Worm (Caenorhabditis elegans): ENCODE results near the gene C13B9.2.

C13B9.2 gene

DNA sequence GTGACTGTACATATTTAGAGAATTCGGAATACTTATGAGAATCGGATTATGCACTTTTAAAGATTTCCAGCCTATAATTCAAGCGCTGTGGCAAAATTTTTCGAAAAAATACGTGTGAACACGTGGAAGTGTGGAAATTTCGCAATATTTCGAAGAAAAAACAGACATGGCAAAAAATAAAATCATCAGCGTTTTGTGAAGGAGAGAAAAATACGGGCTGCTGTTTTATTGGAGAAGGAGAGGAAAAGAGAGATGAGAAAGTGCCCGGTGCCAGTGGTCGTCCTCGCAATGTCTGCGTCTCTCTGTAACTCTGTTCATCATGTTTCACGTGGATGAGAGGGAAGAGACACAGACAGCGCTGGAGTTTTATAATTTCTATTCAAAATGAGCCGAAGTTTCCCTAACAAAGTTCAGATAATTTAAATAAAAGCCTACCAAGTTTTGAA is 14.0 kb upstream of the C13B9.2 start (continued):
- peak in 1 of 6 experiments; percentile 56 for TF ChIP-seq elt-3 (tag; optimal IDR thresholded peaks at IDR 0.05)
- peak in 1 of 2 experiments; percentile 38 for TF ChIP-seq egl-27 (tag; optimal IDR thresholded peaks at IDR 0.05)
- peak in 1 of 2 experiments; percentile 39 for TF ChIP-seq ztf-11 (tag; optimal IDR thresholded peaks at IDR 0.05)
- TF ChIP-seq swsn-7 (tag; optimal IDR thresholded peaks at IDR 0.05) = peak; percentile 74
- TF ChIP-seq vab-15 (tag; optimal IDR thresholded peaks at IDR 0.05) = no peak
- peak; percentile 90 for TF ChIP-seq lin-14 (GFP tag; optimal IDR thresholded peaks at IDR 0.05)
- TF ChIP-seq skn-1 (tag; optimal IDR thresholded peaks at IDR 0.05) = peak; percentile 90
- peak; percentile 72 for TF ChIP-seq nhr-20 (tag; optimal IDR thresholded peaks at IDR 0.05)
- peak; percentile 75 for TF ChIP-seq mep-1 (tag; optimal IDR thresholded peaks at IDR 0.05)
- peak; percentile 72 for TF ChIP-seq fkh-8 (tag; optimal IDR thresholded peaks at IDR 0.05)
- TF ChIP-seq alr-1 (tag; optimal IDR thresholded peaks at IDR 0.05; ENCODE audit: borderline replicate concordance) = no peak
- TF ChIP-seq ets-5 (GFP tag; IDR thresholded peaks at IDR 0.05) = no peak
- TF ChIP-seq ceh-88 (GFP tag; IDR thresholded peaks at IDR 0.05) = no peak
- TF ChIP-seq snpc-4 (tag; optimal IDR thresholded peaks at IDR 0.05) = peak; percentile 56
- TF ChIP-seq fkh-4 (tag; optimal IDR thresholded peaks at IDR 0.05; ENCODE audit: borderline replicate concordance) = no peak
- peak; percentile 83 for TF ChIP-seq rnt-1 (tag; optimal IDR thresholded peaks at IDR 0.05)
- TF ChIP-seq mdl-1 (tag; optimal IDR thresholded peaks at IDR 0.05) = peak in 1 of 2 experiments; percentile 90
- peak; percentile 51 for TF ChIP-seq dsc-1 (tag; optimal IDR thresholded peaks at IDR 0.05)
- TF ChIP-seq pag-3 (tag; optimal IDR thresholded peaks at IDR 0.05; ENCODE audit: borderline replicate concordance, insufficient read depth) = peak; percentile 81
- peak; percentile 35 for TF ChIP-seq isw-1 (GFP tag; IDR thresholded peaks at IDR 0.05)
- peak; percentile 13 for TF ChIP-seq lin-39 (tag; optimal IDR thresholded peaks at IDR 0.05)
- peak; percentile 79 for TF ChIP-seq nhr-47 (tag; optimal IDR thresholded peaks at IDR 0.05)
- TF ChIP-seq ces-1 (GFP tag; optimal IDR thresholded peaks at IDR 0.05) = no peak
- no peak for TF ChIP-seq zag-1 (tag; optimal IDR thresholded peaks at IDR 0.05)
- TF ChIP-seq irx-1 (tag; optimal IDR thresholded peaks at IDR 0.05) = peak; percentile 44
- TF ChIP-seq hlh-17 (GFP tag; optimal IDR thresholded peaks at IDR 0.05; ENCODE audit: borderline replicate concordance) = no peak
- TF ChIP-seq lsy-2 (tag; optimal IDR thresholded peaks at IDR 0.05) = peak; percentile 69 to 79
- TF ChIP-seq ceh-63 (GFP tag; optimal IDR thresholded peaks at IDR 0.05) = no peak
- no peak for TF ChIP-seq efl-3 (GFP tag; optimal IDR thresholded peaks at IDR 0.05)
- TF ChIP-seq nhr-84 (tag; optimal IDR thresholded peaks at IDR 0.05) = no peak
- peak; percentile 86 for TF ChIP-seq nhr-71 (tag; optimal IDR thresholded peaks at IDR 0.05)
- TF ChIP-seq nhr-28 (tag; optimal IDR thresholded peaks at IDR 0.05) = no peak
- peak; percentile 78 to 79 for TF ChIP-seq efl-1 (optimal IDR thresholded peaks at IDR 0.05)
- TF ChIP-seq efl-1 (GFP tag; optimal IDR thresholded peaks at IDR 0.05 in 1 of 2) = peak; percentile 73 to 96
- TF ChIP-seq sptf-1 (tag; optimal IDR thresholded peaks at IDR 0.05) = no peak
- TF ChIP-seq lin-15B (tag; optimal IDR thresholded peaks at IDR 0.05) = no peak

DNA sequence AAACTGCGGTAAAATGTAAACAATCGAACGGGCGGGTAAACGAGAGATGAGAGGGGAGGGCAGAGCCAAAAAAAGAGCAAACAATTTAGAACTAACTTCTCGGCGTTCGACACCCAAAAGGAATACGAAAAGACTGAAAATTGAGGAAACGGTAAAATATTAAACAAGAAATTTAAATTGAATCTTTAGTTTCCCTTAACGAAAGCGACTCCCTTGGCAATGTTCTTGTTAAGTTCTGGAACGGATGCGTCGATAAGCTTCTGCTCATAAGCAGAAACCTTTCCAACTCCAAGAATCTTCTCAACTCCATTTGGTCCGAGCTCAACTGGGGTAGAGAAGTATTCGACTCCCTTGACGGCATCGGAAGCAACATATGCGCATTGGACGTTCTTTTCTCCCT is 13.4 kb upstream of the C13B9.2 start:
- no peak for TF ChIP-seq efl-1 (optimal IDR thresholded peaks at IDR 0.05)
- peak in 1 of 2 experiments; percentile 92 for TF ChIP-seq efl-1 (GFP tag; optimal IDR thresholded peaks at IDR 0.05 in 1 of 2)
- TF ChIP-seq nhr-237 (tag; optimal IDR thresholded peaks at IDR 0.05) = no peak

DNA sequence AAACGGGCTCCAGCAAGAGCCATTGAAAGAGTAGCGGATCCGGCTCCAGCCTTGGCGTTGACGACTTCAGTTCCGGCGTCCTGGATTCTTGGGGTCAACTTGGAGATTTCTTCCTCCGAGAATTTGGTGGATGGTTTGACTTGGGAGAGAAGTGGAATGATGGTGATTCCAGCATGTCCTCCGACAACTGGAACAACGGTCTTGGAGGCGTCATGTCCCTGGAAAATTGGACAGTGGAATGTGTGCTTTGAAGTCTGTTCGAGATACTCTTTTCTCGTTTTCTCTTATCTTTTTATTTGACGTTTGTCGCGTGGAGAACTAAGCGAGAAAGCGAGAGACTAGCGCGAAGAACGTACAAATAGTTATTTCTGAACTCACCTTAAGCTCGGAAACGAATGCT is 13.0 kb upstream of the C13B9.2 start:
- TF ChIP-seq nhr-47 (tag; optimal IDR thresholded peaks at IDR 0.05) (no peak), nhr-90 (tag; optimal IDR thresholded peaks at IDR 0.05; ENCODE audit: poor library complexity) (peak; percentile 9), lin-35 (GFP tag; optimal IDR thresholded peaks at IDR 0.05) (peak in 1 of 2 experiments; percentile 10), nhr-19 (GFP tag; conservative IDR thresholded peaks at IDR 0.05) (peak; percentile 44), unc-62 (GFP tag; optimal IDR thresholded peaks at IDR 0.05) (no peak), efl-1 (optimal IDR thresholded peaks at IDR 0.05) (no peak), efl-1 (GFP tag; optimal IDR thresholded peaks at IDR 0.05 in 1 of 2) (peak in 1 of 2 experiments; percentile 53)
